Worm (Caenorhabditis elegans) whole organism, mixed stage, embryonic: ENCODE data around the gene C54E4.4.

Source experiments
- cnd-1 ChIP-seq: fragments of 200-800 bp; sonication (Bioruptor generic); optimal IDR thresholded peaks from 2 replicates; lab custom pipeline; 2018; ENCODE audit warnings: mild to moderate bottlenecking, missing genetic modification characterization, missing compliant biosample characterization
- drap-1 ChIP-seq: fragments of 200-800 bp; sonication (Bioruptor generic); optimal IDR thresholded peaks from 3 replicates; lab custom pipeline; 2018; ENCODE audit warnings: mild to moderate bottlenecking, missing genetic modification characterization, missing compliant biosample characterization
- elt-3 ChIP-seq: fragments of 150-350 bp; optimal IDR thresholded peaks from 2 replicates; lab custom pipeline; 2014; ENCODE audit warnings: missing biosample characterization, missing genetic modification characterization
- mab-5 ChIP-seq: fragments of 150-350 bp; optimal IDR thresholded peaks from 2 replicates; lab custom pipeline; 2014; ENCODE audit warnings: missing biosample characterization, missing genetic modification characterization
- nhr-76 ChIP-seq: sonication (generic microtip); optimal IDR thresholded peaks from 2 replicates; lab custom pipeline; 2017; ENCODE audit warnings: missing biosample characterization, missing genetic modification characterization
- unc-120 ChIP-seq: sonication (generic microtip); optimal IDR thresholded peaks from 2 replicates; lab custom pipeline; 2017; ENCODE audit warnings: missing genetic modification characterization, missing compliant biosample characterization; ENCODE audit not compliant: poor library complexity, severe bottlenecking
- unc-62 ChIP-seq: fragments of 150-350 bp; optimal IDR thresholded peaks from 2 replicates; lab custom pipeline; 2014; ENCODE audit warnings: missing biosample characterization, missing genetic modification reagents, missing genetic modification characterization
- zip-8 ChIP-seq: fragments of 150-350 bp; optimal IDR thresholded peaks from 2 replicates; lab custom pipeline; 2014; ENCODE audit warnings: missing biosample characterization, missing genetic modification characterization

Gene C54E4.4

DNA sequence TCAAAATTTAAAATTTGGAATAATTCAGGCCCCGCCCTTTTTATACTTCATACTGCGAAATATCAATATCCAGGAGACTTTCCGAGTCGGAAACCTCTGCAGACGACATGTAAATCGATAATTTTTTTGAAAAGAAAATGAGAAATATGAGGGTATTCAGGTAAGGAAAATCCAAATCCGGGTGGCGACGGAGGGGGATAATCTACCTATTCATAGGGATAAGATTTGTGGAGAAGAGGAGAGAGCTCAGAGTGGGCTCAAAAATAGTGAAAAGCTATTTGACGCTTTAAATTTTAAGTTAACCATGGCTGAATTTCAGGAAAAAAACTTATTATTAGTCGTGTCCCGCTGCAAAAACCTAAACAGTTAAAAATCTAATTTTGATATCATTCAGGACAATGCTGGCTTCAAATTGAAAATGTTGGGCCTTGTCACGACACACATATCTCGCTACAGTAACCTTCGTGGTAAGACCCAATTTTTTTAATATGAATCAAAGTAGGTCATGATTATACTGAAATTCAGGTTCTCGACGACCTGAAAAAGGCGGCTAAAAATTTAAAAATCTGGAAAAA, 57.0 kb downstream of the C54E4.4 start, which contains the start of gene che-6:
TSS of gene che-6 (minus strand) at position 109 of the 575 bp plus-strand sequence.
- TF ChIP-seq nhr-76 (tag; lab: Kevin White, UChicago) (no peak), mab-5 (tag; lab: Kevin White, UChicago) (no peak), drap-1 (GFP tag; lab: Kevin White, UChicago) (no peak), unc-62 (no peak), unc-120 (no peak), elt-3 (no peak), cnd-1 (no peak), zip-8 (no peak)
- TF ChIP-seq, all 35 proteins: peak for 0
